Worm (Caenorhabditis elegans): ENCODE data around the gene C25E10.11.

DNA sequence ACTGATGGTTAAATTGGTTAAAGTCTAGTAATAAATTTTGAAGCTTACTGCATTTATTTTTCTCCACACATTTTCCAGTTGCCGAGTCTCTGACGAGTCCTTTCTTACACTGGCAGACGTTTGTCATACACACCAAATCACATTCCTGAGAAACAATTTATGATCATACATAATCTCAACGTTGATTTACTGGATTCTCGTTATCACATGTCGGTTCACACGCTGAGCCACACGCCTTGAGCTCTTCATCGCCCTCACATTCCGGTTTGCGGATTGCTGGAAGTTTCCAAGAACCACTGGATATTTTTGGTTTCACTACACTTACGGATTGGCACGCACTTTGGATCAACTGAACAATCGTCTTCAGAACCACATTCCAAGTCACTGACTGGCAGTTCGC is 2.9 kb downstream of the C25E10.11 start:
- TF ChIP-seq ama-1 (optimal IDR thresholded peaks at IDR 0.05) (no peak), lin-15B (tag; optimal IDR thresholded peaks at IDR 0.05) (no peak)
